Worm (Caenorhabditis elegans) whole organism, L3 larva: ENCODE measurements around the gene R13H7.2.

ENCODE experiments used
- aly-2 ChIP-seq: fragments of 150-350 bp; optimal IDR thresholded peaks from 2 replicates; lab custom pipeline; 2014; ENCODE audit warnings: missing biosample characterization, missing genetic modification characterization
- ama-1 ChIP-seq: fragments of 150-350 bp; optimal IDR thresholded peaks from 2 replicates; lab custom pipeline; 2018
- ceh-82 ChIP-seq: fragments of 150-350 bp; optimal IDR thresholded peaks from 2 replicates; lab custom pipeline; 2014; ENCODE audit warnings: missing biosample characterization, missing genetic modification characterization
- elt-1 ChIP-seq: fragments of 150-350 bp; optimal IDR thresholded peaks from 2 replicates; lab custom pipeline; 2014; ENCODE audit warnings: missing biosample characterization, missing genetic modification characterization
- elt-3 ChIP-seq, 3 experiments: fragments of 150-350 bp in 1 of 3; sonication (generic microtip) in 2 of 3; optimal IDR thresholded peaks; 2 replicates in 2 of 3; 4 replicates in 1 of 3; lab custom pipeline; 2014 to 2017; ENCODE audit warnings: missing biosample characterization in 3 of 3, missing genetic modification characterization in 3 of 3
- fkh-10 ChIP-seq: sonication (generic microtip); optimal IDR thresholded peaks from 2 replicates; lab custom pipeline; 2017; ENCODE audit warnings: missing biosample characterization, missing genetic modification reagents, missing genetic modification characterization
- fos-1 ChIP-seq: fragments of 150-350 bp; optimal IDR thresholded peaks from 2 replicates; lab custom pipeline; 2014; ENCODE audit warnings: missing biosample characterization, missing genetic modification characterization
- lin-15B ChIP-seq: fragments of 150-350 bp; optimal IDR thresholded peaks from 2 replicates; lab custom pipeline; 2014; ENCODE audit warnings: missing biosample characterization, missing genetic modification characterization
- nhr-11 ChIP-seq: fragments of 150-350 bp; optimal IDR thresholded peaks from 2 replicates; lab custom pipeline; 2014; ENCODE audit warnings: missing biosample characterization, missing genetic modification characterization
- nhr-237 ChIP-seq: fragments of 150-350 bp; optimal IDR thresholded peaks from 2 replicates; lab custom pipeline; 2014; ENCODE audit warnings: missing biosample characterization, missing genetic modification characterization
- tbx-2 ChIP-seq: sonication (generic microtip); optimal IDR thresholded peaks from 2 replicates; lab custom pipeline; 2016; ENCODE audit warnings: mild to moderate bottlenecking, missing genetic modification characterization, missing compliant biosample characterization
- unc-62 ChIP-seq: fragments of 150-350 bp; sonication (generic microtip); optimal IDR thresholded peaks from 4 replicates; lab custom pipeline; 2014; ENCODE audit warnings: missing biosample characterization, missing genetic modification reagents, missing genetic modification characterization
- ztf-11 ChIP-seq: fragments of 150-350 bp; optimal IDR thresholded peaks from 2 replicates; lab custom pipeline; 2014; ENCODE audit warnings: missing biosample characterization, missing genetic modification characterization

- TF ChIP-seq elt-1 (tag; lab: Kevin White, UChicago) (no peak), tbx-2 (tag; lab: Kevin White, UChicago) (no peak), ama-1 (lab: Kevin White, UChicago) (no peak), elt-3 (tag; optimal IDR thresholded peaks at IDR 0.05; lab: Kevin White, UChicago) (no peak), nhr-237 (tag; lab: Kevin White, UChicago) (no peak), unc-62 (GFP tag; lab: Kevin White, UChicago) (no peak), ztf-11 (tag; lab: Kevin White, UChicago) (no peak), nhr-11 (tag; lab: Kevin White, UChicago) (no peak), lin-15B (no peak), fkh-10 (GFP tag; lab: Kevin White, UChicago) (no peak), ceh-82 (no peak), fos-1 (tag; lab: Kevin White, UChicago) (no peak), aly-2 (tag; lab: Kevin White, UChicago) (no peak)
These were observed 20.6 kb upstream of the R13H7.2 start for ce11 chrIV:6879666-6880210.
